Fruit fly (Drosophila melanogaster) whole organism, embryonic: ENCODE data around the gene CG6034.

Source experiments
- Atf3 ChIP-seq: fragments of 200-800 bp; sonication (Bioruptor generic); optimal IDR thresholded peaks from 3 replicates; lab custom pipeline; 2016; ENCODE audit warnings: missing biosample characterization, missing genetic modification characterization
- B-H2 ChIP-seq: fragments of 200-800 bp; sonication (Bioruptor generic); optimal IDR thresholded peaks from 2 replicates; lab custom pipeline; 2018; ENCODE audit warnings: missing biosample characterization, mild to moderate bottlenecking, missing genetic modification characterization
- C15 ChIP-seq: fragments of 200-800 bp; sonication (Bioruptor generic); IDR thresholded peaks from 3 replicates; pipeline ENCODE4 v1.3.6; 2022; ENCODE audit warnings: missing biosample characterization, missing genetic modification characterization
- CG12104 ChIP-seq: fragments of 200-800 bp; sonication (Bioruptor generic); optimal IDR thresholded peaks from 3 replicates; lab custom pipeline; 2016; ENCODE audit warnings: missing biosample characterization, missing genetic modification characterization
- CG12219 ChIP-seq: fragments of 200-800 bp; sonication (Bioruptor generic); optimal IDR thresholded peaks from 3 replicates; lab custom pipeline; 2018; ENCODE audit warnings: missing biosample characterization, mild to moderate bottlenecking, missing genetic modification characterization
- CG12299 ChIP-seq: fragments of 200-800 bp; sonication (Bioruptor generic); optimal IDR thresholded peaks from 2 replicates; lab custom pipeline; 2018; ENCODE audit warnings: missing biosample characterization, mild to moderate bottlenecking, missing genetic modification characterization
- CG12942 ChIP-seq: fragments of 200-800 bp; sonication (Bioruptor generic); optimal IDR thresholded peaks from 3 replicates; lab custom pipeline; 2016; ENCODE audit warnings: missing biosample characterization, missing genetic modification characterization
- CG14014 ChIP-seq: fragments of 200-800 bp; sonication (Bioruptor generic); IDR thresholded peaks from 2 replicates; pipeline ENCODE4 v1.3.6; 2022; ENCODE audit warnings: missing biosample characterization, missing genetic modification characterization
- CG14965 ChIP-seq: fragments of 200-800 bp; sonication (Bioruptor generic); optimal IDR thresholded peaks from 2 replicates; lab custom pipeline; 2016; ENCODE audit warnings: missing biosample characterization, missing genetic modification characterization, borderline replicate concordance
- CG15269 ChIP-seq: fragments of 200-800 bp; sonication (Bioruptor generic); optimal IDR thresholded peaks from 2 replicates; lab custom pipeline; 2018; ENCODE audit warnings: missing biosample characterization, mild to moderate bottlenecking, missing genetic modification characterization, moderate library complexity
- CG1602 ChIP-seq: fragments of 200-800 bp; sonication (Bioruptor generic); optimal IDR thresholded peaks from 3 replicates; lab custom pipeline; 2016; ENCODE audit warnings: missing biosample characterization, missing genetic modification characterization
- CG1647 ChIP-seq: fragments of 200-800 bp; sonication (Bioruptor generic); optimal IDR thresholded peaks from 3 replicates; lab custom pipeline; 2016; ENCODE audit warnings: missing biosample characterization, missing genetic modification characterization
- CG18476 ChIP-seq: fragments of 200-800 bp; sonication (Bioruptor generic); optimal IDR thresholded peaks from 2 replicates; lab custom pipeline; 2016; ENCODE audit warnings: missing biosample characterization, mild to moderate bottlenecking, missing genetic modification characterization
- CG2199 ChIP-seq: fragments of 200-800 bp; sonication (Bioruptor generic); IDR thresholded peaks from 3 replicates; pipeline ENCODE4 v1.3.6; 2022; ENCODE audit warnings: missing biosample characterization, missing genetic modification characterization
- CG34422 ChIP-seq: fragments of 200-800 bp; sonication (Bioruptor generic); IDR thresholded peaks from 3 replicates; pipeline ENCODE4 v1.3.6; 2022; ENCODE audit warnings: missing biosample characterization, missing genetic modification characterization
- CG6791 ChIP-seq: fragments of 200-800 bp; sonication (Bioruptor generic); IDR thresholded peaks from 3 replicates; pipeline ENCODE4 v1.3.6; 2022; ENCODE audit warnings: missing biosample characterization, missing genetic modification characterization; ENCODE audit not compliant: partially characterized antibody
- Chrac-16 ChIP-seq: fragments of 200-800 bp; sonication (Bioruptor generic); optimal IDR thresholded peaks from 3 replicates; lab custom pipeline; 2016; ENCODE audit warnings: missing biosample characterization, missing genetic modification characterization
- Dll ChIP-seq: fragments of 200-800 bp; sonication (Bioruptor generic); IDR thresholded peaks from 4 replicates; pipeline ENCODE4 v1.3.6; 2022; ENCODE audit warnings: missing biosample characterization, missing genetic modification characterization; ENCODE audit not compliant: partially characterized antibody
- Doc3 ChIP-seq: fragments of 200-800 bp; sonication (Bioruptor generic); IDR thresholded peaks from 3 replicates; pipeline ENCODE4 v1.3.6; 2022; ENCODE audit warnings: missing biosample characterization, missing genetic modification characterization; ENCODE audit not compliant: partially characterized antibody
- Ets65A ChIP-seq: fragments of 200-800 bp; sonication (Bioruptor generic); peaks from one replicate; lab custom pipeline; 2016; ENCODE audit warnings: missing biosample characterization, missing genetic modification characterization
- Ets97D ChIP-seq: fragments of 200-800 bp; sonication (Bioruptor generic); optimal IDR thresholded peaks from 3 replicates; lab custom pipeline; 2016; ENCODE audit warnings: missing biosample characterization, missing genetic modification characterization
- HLH3B ChIP-seq: fragments of 200-800 bp; sonication (Bioruptor generic); IDR thresholded peaks from 2 replicates; pipeline ENCODE4 v1.3.6; 2022; ENCODE audit warnings: missing biosample characterization, missing genetic modification characterization
- Hr39 ChIP-seq: fragments of >200 bp; optimal IDR thresholded peaks from 2 replicates; lab custom pipeline; 2017
- Myb ChIP-seq: fragments of 200-800 bp; sonication (Bioruptor generic); optimal IDR thresholded peaks from 2 replicates; lab custom pipeline; 2016; ENCODE audit warnings: missing biosample characterization, missing genetic modification characterization
- Nf-YA ChIP-seq: fragments of 200-800 bp; sonication (Bioruptor generic); IDR thresholded peaks from 2 replicates; pipeline ENCODE4 v1.3.6; 2022; ENCODE audit warnings: missing biosample characterization, missing genetic modification characterization
- Oli ChIP-seq: fragments of 200-800 bp; sonication (Bioruptor generic); optimal IDR thresholded peaks from 2 replicates; lab custom pipeline; 2018; ENCODE audit warnings: missing biosample characterization, mild to moderate bottlenecking, missing genetic modification characterization, moderate library complexity
- Xbp1 ChIP-seq: fragments of 200-800 bp; sonication (Bioruptor generic); optimal IDR thresholded peaks from 3 replicates; lab custom pipeline; 2016; ENCODE audit warnings: missing biosample characterization, mild to moderate bottlenecking, missing genetic modification characterization
- al ChIP-seq: fragments of 200-800 bp; sonication (Bioruptor generic); IDR thresholded peaks from 2 replicates; pipeline ENCODE4 v1.3.6; 2022; ENCODE audit warnings: missing biosample characterization, missing genetic modification characterization
- ara ChIP-seq: fragments of 200-800 bp; sonication (Bioruptor generic); IDR thresholded peaks from 2 replicates; pipeline ENCODE4 v1.3.6; 2022; ENCODE audit warnings: missing biosample characterization, missing genetic modification characterization
- ase ChIP-seq: fragments of 200-800 bp; sonication (Bioruptor generic); IDR thresholded peaks from 3 replicates; pipeline ENCODE4 v1.3.6; 2022; ENCODE audit warnings: missing biosample characterization, missing genetic modification characterization
- bcd ChIP-seq: fragments of 200-800 bp; sonication (Bioruptor generic); optimal IDR thresholded peaks from 2 replicates; lab custom pipeline; 2017; ENCODE audit warnings: missing biosample characterization, mild to moderate bottlenecking, missing genetic modification characterization
- bigmax ChIP-seq: fragments of 200-800 bp; sonication (Bioruptor generic); optimal IDR thresholded peaks from 2 replicates; lab custom pipeline; 2018; ENCODE audit warnings: missing biosample characterization, mild to moderate bottlenecking, missing genetic modification characterization
- cato ChIP-seq: fragments of 200-800 bp; sonication (Bioruptor generic); optimal IDR thresholded peaks from 2 replicates; lab custom pipeline; 2016; ENCODE audit warnings: missing biosample characterization, missing genetic modification characterization, borderline replicate concordance
- dan ChIP-seq: fragments of 200-800 bp; sonication (Bioruptor generic); IDR thresholded peaks from 2 replicates; pipeline ENCODE4 v1.3.6; 2022; ENCODE audit warnings: missing biosample characterization, missing genetic modification characterization
- dm ChIP-seq: fragments of 200-800 bp; sonication (Bioruptor generic); optimal IDR thresholded peaks from 3 replicates; lab custom pipeline; 2016; ENCODE audit warnings: missing biosample characterization, missing genetic modification characterization
- fd64A ChIP-seq: fragments of 200-800 bp; sonication (Bioruptor generic); optimal IDR thresholded peaks from 3 replicates; lab custom pipeline; 2018; ENCODE audit warnings: missing biosample characterization, mild to moderate bottlenecking, missing genetic modification characterization
- ftz-f1 ChIP-seq: fragments of 200-800 bp; sonication (Bioruptor generic); optimal IDR thresholded peaks from 2 replicates; lab custom pipeline; 2016; ENCODE audit warnings: missing biosample characterization, missing genetic modification characterization
- hb ChIP-seq: fragments of 200-800 bp; sonication (Bioruptor generic); IDR thresholded peaks from 3 replicates; pipeline ENCODE4 v1.3.6; 2022; ENCODE audit warnings: missing biosample characterization, missing genetic modification characterization; ENCODE audit not compliant: partially characterized antibody
- inv ChIP-seq: fragments of 200-800 bp; sonication (Bioruptor generic); IDR thresholded peaks from 2 replicates; pipeline ENCODE4 v1.3.6; 2022; ENCODE audit warnings: missing biosample characterization, missing genetic modification characterization; ENCODE audit not compliant: partially characterized antibody
- jing ChIP-seq: fragments of 200-800 bp; sonication (Bioruptor generic); optimal IDR thresholded peaks from 2 replicates; lab custom pipeline; 2018; ENCODE audit warnings: missing biosample characterization, mild to moderate bottlenecking, missing genetic modification characterization
- otp ChIP-seq: fragments of 200-800 bp; sonication (Bioruptor generic); IDR thresholded peaks from 3 replicates; pipeline ENCODE4, ENCODE4 v1.3.6; 2022; ENCODE audit warnings: missing biosample characterization, missing genetic modification characterization
- pita ChIP-seq: fragments of 200-800 bp; sonication (Bioruptor generic); optimal IDR thresholded peaks from 2 replicates; lab custom pipeline; 2017; ENCODE audit warnings: missing biosample characterization, mild to moderate bottlenecking, missing genetic modification characterization
- ro ChIP-seq: fragments of 200-800 bp; sonication (Bioruptor generic); IDR thresholded peaks from 2 replicates; pipeline ENCODE4 v1.3.6; 2022; ENCODE audit warnings: missing biosample characterization, missing genetic modification characterization
- run ChIP-seq: fragments of 200-800 bp; sonication (Bioruptor generic); optimal IDR thresholded peaks from 3 replicates; lab custom pipeline; 2018; ENCODE audit warnings: missing biosample characterization, mild to moderate bottlenecking, missing genetic modification characterization
- slp2 ChIP-seq: fragments of 200-800 bp; sonication (Bioruptor generic); optimal IDR thresholded peaks from 2 replicates; lab custom pipeline; 2016; ENCODE audit warnings: missing biosample characterization, missing genetic modification characterization
- trh ChIP-seq: fragments of 200-800 bp; sonication (Bioruptor generic); optimal IDR thresholded peaks from 2 replicates; lab custom pipeline; 2016; ENCODE audit warnings: missing biosample characterization, missing genetic modification characterization
- ttk ChIP-seq: fragments of 200-800 bp; sonication (Bioruptor generic); IDR thresholded peaks from 2 replicates; pipeline ENCODE4 v2.1.2; 2022; ENCODE audit warnings: missing biosample characterization, missing genetic modification characterization
- tx ChIP-seq: fragments of 200-800 bp; sonication (Bioruptor generic); optimal IDR thresholded peaks from 2 replicates; lab custom pipeline; 2016; ENCODE audit warnings: missing biosample characterization, missing genetic modification characterization
- unpg ChIP-seq: fragments of 200-800 bp; sonication (Bioruptor generic); optimal IDR thresholded peaks from 3 replicates; lab custom pipeline; 2018; ENCODE audit warnings: missing biosample characterization, mild to moderate bottlenecking, missing genetic modification characterization, moderate library complexity
- wdn ChIP-seq: fragments of 200-800 bp; sonication (Bioruptor generic); IDR thresholded peaks from 2 replicates; pipeline ENCODE4 v1.3.6; 2022; ENCODE audit warnings: missing biosample characterization, missing genetic modification characterization
- wor ChIP-seq: fragments of 200-800 bp; sonication (Bioruptor generic); IDR thresholded peaks from 2 replicates; pipeline ENCODE4 v1.3.6; 2022; ENCODE audit warnings: missing biosample characterization, missing genetic modification characterization
- z ChIP-seq: fragments of 200-800 bp; sonication (Bioruptor generic); IDR thresholded peaks from 3 replicates; pipeline ENCODE4 v1.3.6; 2022; ENCODE audit warnings: missing biosample characterization, missing genetic modification characterization
- zf30C ChIP-seq: fragments of 200-800 bp; sonication (Bioruptor generic); optimal IDR thresholded peaks from 3 replicates; lab custom pipeline; 2018; ENCODE audit warnings: missing biosample characterization, mild to moderate bottlenecking, missing genetic modification characterization

CG6034 gene

DNA sequence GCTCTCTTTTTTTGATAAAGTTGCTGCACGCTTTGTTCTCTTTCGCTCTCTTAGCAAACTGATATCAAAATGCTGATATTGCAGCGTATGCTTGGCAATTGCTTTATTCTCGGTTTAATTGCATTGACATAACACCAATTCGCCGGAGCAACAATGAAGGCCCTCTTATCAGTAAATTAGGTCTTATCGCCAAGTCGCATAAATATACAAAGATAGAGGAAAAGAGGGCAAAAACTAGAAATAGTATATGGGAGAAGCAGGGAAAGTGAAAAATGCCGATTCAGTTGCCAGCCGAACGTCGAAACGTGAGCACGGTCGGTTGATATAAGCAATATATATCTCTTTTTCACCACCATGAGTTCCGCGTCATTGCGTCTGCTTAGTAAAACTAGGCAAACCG lies 6.2 kb downstream of the CG6034 start, which contains the start of gene CG7460 (continued):
- TF ChIP-seq ara (GFP tag; lab: Robert Waterston, UW) (no peak), wdn (no peak), Ets65A (GFP tag; lab: Kevin White, UChicago) (no peak), CG14965 (GFP tag; lab: Kevin White, UChicago) (no peak), run (no peak), HLH3B (no peak), CG2199 (GFP tag; lab: Robert Waterston, UW) (peak; percentile 60; the same call in 1 of the 3 replicates), C15 (GFP tag; lab: Robert Waterston, UW) (no peak), Ets97D (GFP tag; lab: Kevin White, UChicago) (no peak), Nf-YA (GFP tag; lab: Robert Waterston, UW) (no peak), cato (GFP tag; lab: Kevin White, UChicago) (no peak), CG6791 (GFP tag; lab: Robert Waterston, UW) (no peak), CG1602 (GFP tag; lab: Kevin White, UChicago) (no peak), Myb (GFP tag; lab: Kevin White, UChicago) (no peak), z (GFP tag; lab: Robert Waterston, UW) (0 out of 3 replicates have a peak, but pooled peaks have one; percentile 13), CG15269 (tag; lab: Kevin White, UChicago) (peak; percentile 35), tx (GFP tag; lab: Kevin White, UChicago) (no peak), CG12299 (tag; lab: Kevin White, UChicago) (peak; percentile 38), ase (no peak), B-H2 (GFP tag; lab: Kevin White, UChicago) (no peak), Oli (tag; lab: Kevin White, UChicago) (no peak), zf30C (no peak), wor (GFP tag; lab: Robert Waterston, UW) (no peak), Doc3 (GFP tag; lab: Robert Waterston, UW) (no peak), unpg (GFP tag; lab: Kevin White, UChicago) (peak; percentile 27), al (GFP tag; lab: Robert Waterston, UW) (no peak), fd64A (GFP tag; lab: Kevin White, UChicago) (peak; percentile 37), ro (GFP tag; lab: Robert Waterston, UW) (no peak), CG1647 (GFP tag; lab: Kevin White, UChicago) (no peak), slp2 (GFP tag; lab: Kevin White, UChicago) (no peak), CG12942 (GFP tag; lab: Kevin White, UChicago) (no peak), CG12219 (GFP tag; lab: Kevin White, UChicago) (no peak), ftz-f1 (GFP tag; lab: Kevin White, UChicago) (no peak), Chrac-16 (no peak), Hr39 (lab: Kevin White, UChicago) (no peak), CG34422 (no peak), inv (GFP tag; lab: Robert Waterston, UW) (no peak), Atf3 (GFP tag; lab: Kevin White, UChicago) (no peak), Dll (no peak; the same call in 3 of the 4 replicates), dm (no peak), trh (no peak), bigmax (GFP tag; lab: Kevin White, UChicago) (no peak), CG18476 (GFP tag; lab: Kevin White, UChicago) (no peak), Xbp1 (GFP tag; lab: Kevin White, UChicago) (no peak), ttk (no peak), pita (no peak), CG14014 (GFP tag; lab: Robert Waterston, UW) (no peak), jing (GFP tag; lab: Kevin White, UChicago) (no peak), CG12104 (GFP tag; lab: Kevin White, UChicago) (no peak), bcd (GFP tag; lab: Kevin White, UChicago) (no peak), otp (GFP tag; lab: Robert Waterston, UW) (no peak), hb (GFP tag; lab: Robert Waterston, UW) (no peak), dan (GFP tag; lab: Robert Waterston, UW) (no peak)
